Worm (Caenorhabditis elegans) whole organism, L4 larva: ENCODE measurements around the gene frm-10.

Experiments used
- F37D6.2 ChIP-seq: sonication (generic microtip); optimal IDR thresholded peaks from 2 replicates; lab custom pipeline; 2016; ENCODE audit warnings: mild to moderate bottlenecking, missing genetic modification characterization, missing compliant biosample characterization
- F49E8.2 ChIP-seq: sonication (generic microtip); optimal IDR thresholded peaks from 2 replicates; lab custom pipeline; 2016; ENCODE audit warnings: missing compliant biosample characterization, mild to moderate bottlenecking, missing genetic modification characterization, borderline replicate concordance
- R02D3.7 ChIP-seq: fragments of 150-350 bp; sonication (generic microtip); optimal IDR thresholded peaks from 3 replicates; lab custom pipeline; 2014; ENCODE audit warnings: missing biosample characterization, missing genetic modification characterization
- Y5F2A.4 ChIP-seq: fragments of 200-800 bp; sonication (Bioruptor generic); optimal IDR thresholded peaks from 2 replicates; lab custom pipeline; 2018; ENCODE audit warnings: mild to moderate bottlenecking, missing genetic modification characterization, missing compliant biosample characterization
- ZK337.2 ChIP-seq: fragments of 200-800 bp; sonication (Bioruptor generic); IDR thresholded peaks from 2 replicates; pipeline ENCODE4 v1.3.6; 2022; ENCODE audit warnings: missing genetic modification reagents, missing genetic modification characterization, missing compliant biosample characterization
- ZK546.5 ChIP-seq, 2 experiments: sonication (generic microtip); optimal IDR thresholded peaks; 2 replicates each; lab custom pipeline; 2017; ENCODE audit warnings: missing biosample characterization in 2 of 2, missing genetic modification characterization in 2 of 2
- aha-1 ChIP-seq: fragments of 150-350 bp; peaks from one replicate; lab custom pipeline; 2014; ENCODE audit warnings: missing biosample characterization, missing genetic modification characterization
- aly-2 ChIP-seq: sonication (generic microtip); optimal IDR thresholded peaks from 2 replicates; lab custom pipeline; 2018; ENCODE audit warnings: missing biosample characterization, missing genetic modification characterization
- ceh-28 ChIP-seq: fragments of 150-350 bp; optimal IDR thresholded peaks from 2 replicates; lab custom pipeline; 2014; ENCODE audit warnings: missing biosample characterization, missing genetic modification reagents, missing genetic modification characterization
- ceh-32 ChIP-seq: sonication (generic microtip); optimal IDR thresholded peaks from 2 replicates; lab custom pipeline; 2016; ENCODE audit warnings: mild to moderate bottlenecking, missing genetic modification characterization, missing compliant biosample characterization; ENCODE audit not compliant: poor library complexity
- cey-2 ChIP-seq: sonication (generic microtip); optimal IDR thresholded peaks from 3 replicates; lab custom pipeline; 2017; ENCODE audit warnings: missing genetic modification characterization, mild to moderate bottlenecking, missing compliant biosample characterization, antibody characterized with exemption, borderline replicate concordance; ENCODE audit not compliant: insufficient read depth
- daf-12 ChIP-seq: fragments of 150-350 bp; optimal IDR thresholded peaks from 2 replicates; lab custom pipeline; 2014; ENCODE audit warnings: missing biosample characterization, missing genetic modification reagents, missing genetic modification characterization
- daf-16 ChIP-seq, 3 experiments: sonication (generic microtip); optimal IDR thresholded peaks; 2 replicates each; lab custom pipeline; 2016 to 2017; ENCODE audit warnings: missing genetic modification characterization in 3 of 3, missing genetic modification reagents in 3 of 3, mild to moderate bottlenecking in 2 of 3, missing compliant biosample characterization in 2 of 3, missing biosample characterization in 1 of 3, moderate library complexity in 1 of 3
- daf-8 ChIP-seq: fragments of 200-800 bp; sonication (Bioruptor generic); IDR thresholded peaks from 2 replicates; pipeline ENCODE4 v1.3.6; 2022; ENCODE audit warnings: missing genetic modification characterization, missing compliant biosample characterization
- dmd-6 ChIP-seq: fragments of 200-800 bp; sonication (Bioruptor generic); IDR thresholded peaks from 2 replicates; pipeline ENCODE4 v1.3.6; 2022; ENCODE audit warnings: missing genetic modification reagents, missing genetic modification characterization, missing compliant biosample characterization
- dmd-8 ChIP-seq: fragments of 200-800 bp; sonication (Bioruptor generic); IDR thresholded peaks from 2 replicates; pipeline ENCODE4 v1.3.6; 2022; ENCODE audit warnings: missing genetic modification characterization, missing compliant biosample characterization
- dve-1 ChIP-seq: sonication (generic microtip); optimal IDR thresholded peaks from 2 replicates; lab custom pipeline; 2017; ENCODE audit warnings: antibody characterized with exemption, mild to moderate bottlenecking, missing genetic modification characterization, missing compliant biosample characterization; ENCODE audit not compliant: insufficient read depth
- egl-27 ChIP-seq: sonication (generic microtip); optimal IDR thresholded peaks from 3 replicates; lab custom pipeline; 2017; ENCODE audit warnings: missing biosample characterization, missing genetic modification reagents, missing genetic modification characterization
- egl-43 ChIP-seq: fragments of 200-800 bp; sonication (Bioruptor generic); IDR thresholded peaks from 2 replicates; pipeline ENCODE4 v1.3.6; 2022; ENCODE audit warnings: missing genetic modification reagents, missing genetic modification characterization, missing compliant biosample characterization
- fkh-10 ChIP-seq: fragments of 150-350 bp; optimal IDR thresholded peaks from 2 replicates; lab custom pipeline; 2014; ENCODE audit warnings: missing biosample characterization, missing genetic modification reagents, missing genetic modification characterization
- fos-1 ChIP-seq: fragments of 150-350 bp; optimal IDR thresholded peaks from 2 replicates; lab custom pipeline; 2014; ENCODE audit warnings: missing biosample characterization, missing genetic modification characterization
- hlh-11 ChIP-seq: fragments of 200-800 bp; sonication (Bioruptor generic); optimal IDR thresholded peaks from 2 replicates; lab custom pipeline; 2018; ENCODE audit warnings: mild to moderate bottlenecking, missing genetic modification characterization, missing compliant biosample characterization
- hlh-30 ChIP-seq: sonication (generic microtip); optimal IDR thresholded peaks from 2 replicates; lab custom pipeline; 2017; ENCODE audit warnings: antibody characterized with exemption, mild to moderate bottlenecking, missing genetic modification characterization, missing compliant biosample characterization; ENCODE audit not compliant: insufficient read depth
- jun-1 ChIP-seq: fragments of 150-350 bp; optimal IDR thresholded peaks from 2 replicates; lab custom pipeline; 2014; ENCODE audit warnings: missing biosample characterization, missing genetic modification reagents, missing genetic modification characterization
- lim-7 ChIP-seq: fragments of 200-800 bp; sonication (Bioruptor generic); IDR thresholded peaks from 2 replicates; pipeline ENCODE4 v1.3.6; 2022; ENCODE audit warnings: missing genetic modification characterization, missing compliant biosample characterization
- lin-38 ChIP-seq: fragments of 200-800 bp; sonication (Bioruptor generic); IDR thresholded peaks from 2 replicates; pipeline ENCODE4 v1.3.6; 2022; ENCODE audit warnings: missing genetic modification reagents, missing genetic modification characterization, missing compliant biosample characterization
- lin-39 ChIP-seq: fragments of 150-350 bp; optimal IDR thresholded peaks from 2 replicates; lab custom pipeline; 2014; ENCODE audit warnings: missing biosample characterization, missing genetic modification reagents, missing genetic modification characterization
- lsy-2 ChIP-seq, 2 experiments: fragments of 150-350 bp in 1 of 2; sonication (generic microtip) in 1 of 2; optimal IDR thresholded peaks; 2 replicates each; lab custom pipeline; 2014 to 2017; ENCODE audit warnings: missing biosample characterization in 2 of 2, missing genetic modification characterization in 2 of 2
- madf-5 ChIP-seq, 2 experiments: fragments of 200-800 bp; sonication (Bioruptor generic); IDR thresholded peaks; 2 replicates each; pipeline ENCODE4 v1.3.6; 2022; ENCODE audit warnings: missing compliant biosample characterization in 2 of 2, missing genetic modification characterization in 2 of 2
- mep-1 ChIP-seq: fragments of 150-350 bp; sonication (generic microtip); optimal IDR thresholded peaks from 3 replicates; lab custom pipeline; 2014; ENCODE audit warnings: missing biosample characterization, missing genetic modification characterization
- mes-2 ChIP-seq: sonication (generic microtip); optimal IDR thresholded peaks from 2 replicates; lab custom pipeline; 2016; ENCODE audit warnings: missing genotype, mild to moderate bottlenecking, missing genetic modification characterization, missing compliant biosample characterization; ENCODE audit not compliant: poor library complexity, severe bottlenecking
- mxl-3 ChIP-seq: fragments of 200-800 bp; sonication (Bioruptor generic); optimal IDR thresholded peaks from 2 replicates; lab custom pipeline; 2018; ENCODE audit warnings: mild to moderate bottlenecking, missing genetic modification characterization, missing compliant biosample characterization
- nhr-25 ChIP-seq: sonication (generic microtip); optimal IDR thresholded peaks from 2 replicates; lab custom pipeline; 2017; ENCODE audit warnings: missing genetic modification characterization, mild to moderate bottlenecking, missing compliant biosample characterization, antibody characterized with exemption, moderate library complexity, borderline replicate concordance; ENCODE audit not compliant: insufficient read depth
- nhr-41 ChIP-seq: fragments of 200-800 bp; sonication (Bioruptor generic); IDR thresholded peaks from 2 replicates; pipeline ENCODE4 v1.3.6; 2022; ENCODE audit warnings: missing genetic modification reagents, missing genetic modification characterization, missing compliant biosample characterization
- nhr-48 ChIP-seq: sonication (generic microtip); optimal IDR thresholded peaks from 2 replicates; lab custom pipeline; 2016; ENCODE audit warnings: mild to moderate bottlenecking, missing genetic modification characterization, missing compliant biosample characterization
- nhr-6 ChIP-seq: fragments of 150-350 bp; optimal IDR thresholded peaks from 2 replicates; lab custom pipeline; 2014; ENCODE audit warnings: missing biosample characterization, missing genetic modification characterization
- nhr-76 ChIP-seq: fragments of 150-350 bp; optimal IDR thresholded peaks from 2 replicates; lab custom pipeline; 2014; ENCODE audit warnings: missing biosample characterization, missing genetic modification characterization
- nhr-77 ChIP-seq: fragments of 150-350 bp; optimal IDR thresholded peaks from 2 replicates; lab custom pipeline; 2014; ENCODE audit warnings: missing biosample characterization, missing genetic modification characterization
- pha-4 ChIP-seq, 2 experiments: fragments of 150-350 bp in 1 of 2; fragments of 200-800 bp in 1 of 2; sonication (Bioruptor generic) in 1 of 2; IDR thresholded peaks in 1 of 2; optimal IDR thresholded peaks in 1 of 2; 2 replicates each; pipeline versions ENCODE4 v1.3.6 to Lab custom; 2014 to 2022; ENCODE audit warnings: missing genetic modification characterization in 2 of 2, missing genetic modification reagents in 2 of 2, missing biosample characterization in 1 of 2, missing compliant biosample characterization in 1 of 2
- php-3 ChIP-seq: fragments of 200-800 bp; sonication (Bioruptor generic); IDR thresholded peaks from 2 replicates; pipeline ENCODE4 v1.3.6; 2022; ENCODE audit warnings: missing genetic modification reagents, missing genetic modification characterization, missing compliant biosample characterization
- pqm-1 ChIP-seq: sonication (generic microtip); optimal IDR thresholded peaks from 2 replicates; lab custom pipeline; 2017; ENCODE audit warnings: missing biosample characterization, missing genetic modification characterization
- saeg-2 ChIP-seq: fragments of 200-800 bp; sonication (Bioruptor generic); IDR thresholded peaks from 2 replicates; pipeline ENCODE4 v1.3.6; 2022; ENCODE audit warnings: missing genetic modification reagents, missing genetic modification characterization, missing compliant biosample characterization
- sdz-12 ChIP-seq: fragments of 200-800 bp; sonication (Bioruptor generic); optimal IDR thresholded peaks from 2 replicates; lab custom pipeline; 2018; ENCODE audit warnings: mild to moderate bottlenecking, missing genetic modification characterization, missing compliant biosample characterization
- skn-1 ChIP-seq: fragments of 150-350 bp; optimal IDR thresholded peaks from 2 replicates; lab custom pipeline; 2014; ENCODE audit warnings: missing biosample characterization, missing genetic modification characterization
- snpc-1.2 ChIP-seq: fragments of 200-800 bp; sonication (Bioruptor generic); IDR thresholded peaks from 2 replicates; pipeline ENCODE4 v1.3.6; 2022; ENCODE audit warnings: missing genetic modification reagents, missing genetic modification characterization, missing compliant biosample characterization
- unc-39 ChIP-seq: sonication (generic microtip); optimal IDR thresholded peaks from 2 replicates; lab custom pipeline; 2017; ENCODE audit warnings: missing biosample characterization, missing genetic modification characterization
- vab-7 ChIP-seq: fragments of 200-800 bp; sonication (Bioruptor generic); IDR thresholded peaks from 2 replicates; pipeline ENCODE4 v1.3.6; 2022; ENCODE audit warnings: missing genetic modification reagents, missing genetic modification characterization, missing compliant biosample characterization
- zag-1 ChIP-seq: fragments of 150-350 bp; optimal IDR thresholded peaks from 2 replicates; lab custom pipeline; 2014; ENCODE audit warnings: missing biosample characterization, missing genetic modification characterization
- zfp-2 ChIP-seq: sonication (generic microtip); optimal IDR thresholded peaks from 2 replicates; lab custom pipeline; 2016; ENCODE audit warnings: mild to moderate bottlenecking, missing genetic modification characterization, missing compliant biosample characterization
- zfp-3 ChIP-seq: fragments of 200-800 bp; sonication (Bioruptor generic); conservative IDR thresholded peaks from 2 replicates; pipeline ENCODE4 v1.3.6; 2022; ENCODE audit warnings: missing genetic modification reagents, missing genetic modification characterization, missing compliant biosample characterization

Gene frm-10

DNA sequence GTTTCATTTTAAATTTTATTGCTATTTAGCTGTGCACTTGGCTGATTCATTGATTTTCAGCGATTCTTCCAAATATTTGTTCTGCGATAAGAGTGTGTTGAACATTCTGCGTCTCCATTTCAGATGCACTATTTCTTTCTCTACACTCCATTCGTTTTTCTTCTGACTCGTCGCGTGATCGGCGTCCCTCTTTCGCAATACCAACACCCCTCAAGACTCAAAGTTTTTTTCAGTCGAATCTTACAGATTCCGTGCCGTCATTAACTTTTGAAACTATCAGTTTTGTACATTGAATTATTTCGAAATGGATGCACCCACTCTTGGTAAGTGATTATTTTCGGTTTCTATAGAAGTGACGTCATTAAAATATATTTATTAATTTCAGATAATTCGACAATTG lies at the start of gene frm-10 (continued):
- TF ChIP-seq cey-2 (tag; lab: Kevin White, UChicago) (no peak), ceh-32 (tag; lab: Kevin White, UChicago) (no peak), mxl-3 (GFP tag; lab: Kevin White, UChicago) (no peak), saeg-2 (GFP tag; lab: Robert Waterston, UW) (no peak), nhr-76 (no peak), skn-1 (tag; lab: Kevin White, UChicago) (no peak), nhr-6 (tag; lab: Kevin White, UChicago) (peak; percentile 88), php-3 (peak; percentile 95), daf-12 (tag; lab: Kevin White, UChicago) (no peak), madf-5 (GFP tag; IDR thresholded peaks at IDR 0.05; lab: Robert Waterston, UW) (no peak), mep-1 (tag; lab: Kevin White, UChicago) (peak; percentile 83), jun-1 (tag; lab: Kevin White, UChicago) (peak; percentile 28), lin-39 (tag; lab: Kevin White, UChicago) (no peak), egl-27 (tag; lab: Kevin White, UChicago) (no peak), ceh-28 (tag; lab: Kevin White, UChicago) (no peak), snpc-1.2 (GFP tag; lab: Robert Waterston, UW) (no peak), R02D3.7 (tag; lab: Kevin White, UChicago) (no peak), zfp-2 (tag; lab: Kevin White, UChicago) (no peak), F37D6.2 (tag; lab: Kevin White, UChicago) (no peak), daf-16 (GFP tag; optimal IDR thresholded peaks at IDR 0.05; lab: Kevin White, UChicago) (no peak), daf-16 (tag; optimal IDR thresholded peaks at IDR 0.05; lab: Kevin White, UChicago) (peak; percentile 81), dmd-6 (peak; percentile 84), dve-1 (tag; lab: Kevin White, UChicago) (peak; percentile 93), aly-2 (tag; lab: Kevin White, UChicago) (no peak), ZK337.2 (no peak), nhr-77 (tag; lab: Kevin White, UChicago) (peak; percentile 36), fkh-10 (GFP tag; lab: Kevin White, UChicago) (no peak), pha-4 (GFP tag; IDR thresholded peaks at IDR 0.05; lab: Robert Waterston, UW) (peak; percentile 55; the same call in 1 of the 2 replicates), pha-4 (tag; optimal IDR thresholded peaks at IDR 0.05; lab: Kevin White, UChicago) (peak; percentile 88), hlh-11 (tag; lab: Kevin White, UChicago) (peak; percentile 92), nhr-48 (tag; lab: Kevin White, UChicago) (peak; percentile 77), aha-1 (tag; lab: Kevin White, UChicago) (no peak), hlh-30 (tag; lab: Kevin White, UChicago) (peak; percentile 97), pqm-1 (tag; lab: Kevin White, UChicago) (peak; percentile 82), unc-39 (tag; lab: Kevin White, UChicago) (no peak), nhr-25 (no peak), Y5F2A.4 (GFP tag; lab: Kevin White, UChicago) (no peak), F49E8.2 (no peak), sdz-12 (no peak), mes-2 (tag; lab: Kevin White, UChicago) (peak; percentile 75), daf-8 (GFP tag; lab: Robert Waterston, UW) (no peak), fos-1 (tag; lab: Kevin White, UChicago) (no peak), nhr-41 (GFP tag; lab: Robert Waterston, UW) (no peak), zag-1 (tag; lab: Kevin White, UChicago) (no peak), egl-43 (no peak), lim-7 (GFP tag; lab: Robert Waterston, UW) (no peak), dmd-8 (no peak), ZK546.5 (tag; optimal IDR thresholded peaks at IDR 0.05; lab: Kevin White, UChicago) (no peak), lin-38 (GFP tag; lab: Robert Waterston, UW) (no peak), lsy-2 (tag; optimal IDR thresholded peaks at IDR 0.05; lab: Kevin White, UChicago) (peak; percentile 55 to 67), zfp-3 (GFP tag; lab: Robert Waterston, UW) (no peak), vab-7 (no peak)
